Fruit fly (Drosophila melanogaster) whole organism, prepupa: Measurements from ENCODE around the gene CG11964.
A peak's percentile ranks its signal among the peaks of the same experiment; 100 is the strongest.

ENCODE experiments used
- Blimp-1 ChIP-seq: fragments of 200-800 bp; sonication (Bioruptor generic); optimal IDR thresholded peaks from 3 replicates; lab custom pipeline; 2017; ENCODE audit warnings: missing biosample characterization, missing genetic modification characterization, mild to moderate bottlenecking, moderate library complexity, missing genetic modification reagents
- CG10631 ChIP-seq: fragments of 200-800 bp; sonication (Bioruptor generic); optimal IDR thresholded peaks from 2 replicates; lab custom pipeline; 2016; ENCODE audit warnings: missing biosample characterization, missing genetic modification characterization
- CG11294 ChIP-seq: fragments of 200-800 bp; sonication (Bioruptor generic); IDR thresholded peaks from 2 replicates; pipeline ENCODE4 v1.3.6; 2022; ENCODE audit warnings: missing biosample characterization, missing genetic modification characterization
- CG11762 ChIP-seq: fragments of 200-800 bp; sonication (Bioruptor generic); optimal IDR thresholded peaks from 3 replicates; lab custom pipeline; 2016; ENCODE audit warnings: missing biosample characterization, missing genetic modification characterization; ENCODE audit not compliant: insufficient read depth
- CG11902 ChIP-seq: fragments of 200-800 bp; sonication (Bioruptor generic); optimal IDR thresholded peaks from 3 replicates; lab custom pipeline; 2016; ENCODE audit warnings: missing biosample characterization, missing genetic modification characterization
- CG15336 ChIP-seq: fragments of 200-800 bp; sonication (Bioruptor generic); IDR thresholded peaks from 2 replicates; pipeline ENCODE4 v1.3.6; 2022; ENCODE audit warnings: missing biosample characterization, missing genetic modification characterization
- CG1621 ChIP-seq: fragments of 200-800 bp; sonication (Bioruptor generic); optimal IDR thresholded peaks from 3 replicates; lab custom pipeline; 2018; ENCODE audit warnings: missing biosample characterization, mild to moderate bottlenecking, missing genetic modification characterization
- CG16779 ChIP-seq: fragments of 200-800 bp; sonication (Bioruptor generic); optimal IDR thresholded peaks from 3 replicates; lab custom pipeline; 2017; ENCODE audit warnings: missing biosample characterization, mild to moderate bottlenecking, missing genetic modification characterization
- CG3032 ChIP-seq: fragments of 200-800 bp; optimal IDR thresholded peaks from 2 replicates; lab custom pipeline; 2019; ENCODE audit warnings: missing biosample characterization, mild to moderate bottlenecking, missing genetic modification characterization, moderate library complexity
- CG32006 ChIP-seq: fragments of 200-800 bp; sonication (Bioruptor generic); optimal IDR thresholded peaks from 3 replicates; lab custom pipeline; 2017; ENCODE audit warnings: missing biosample characterization, mild to moderate bottlenecking, missing genetic modification characterization
- CG34406 ChIP-seq: fragments of 200-800 bp; sonication (Bioruptor generic); optimal IDR thresholded peaks from 3 replicates; lab custom pipeline; 2016; ENCODE audit warnings: missing biosample characterization, missing genetic modification characterization
- CG3919 ChIP-seq: fragments of 200-800 bp; sonication (Bioruptor generic); optimal IDR thresholded peaks from 3 replicates; lab custom pipeline; 2016; ENCODE audit warnings: missing biosample characterization, missing genetic modification characterization
- CG4318 ChIP-seq: fragments of 200-800 bp; sonication (Bioruptor generic); optimal IDR thresholded peaks from 3 replicates; lab custom pipeline; 2017; ENCODE audit warnings: missing biosample characterization, mild to moderate bottlenecking, missing genetic modification characterization
- CG6163 ChIP-seq: fragments of 200-800 bp; sonication (Bioruptor generic); IDR thresholded peaks from 3 replicates; pipeline ENCODE4 v1.3.6; 2022; ENCODE audit warnings: missing biosample characterization, missing genetic modification characterization
- CG6276 ChIP-seq: fragments of 200-800 bp; sonication (Bioruptor generic); optimal IDR thresholded peaks from 2 replicates; lab custom pipeline; 2017; ENCODE audit warnings: missing biosample characterization, mild to moderate bottlenecking, missing genetic modification characterization
- CG6808 ChIP-seq: fragments of 200-800 bp; sonication (Bioruptor generic); optimal IDR thresholded peaks from 3 replicates; lab custom pipeline; 2017; ENCODE audit warnings: missing biosample characterization, missing genetic modification characterization, mild to moderate bottlenecking, moderate library complexity, missing genetic modification reagents
- CG6854 ChIP-seq: fragments of 200-800 bp; sonication (Bioruptor generic); optimal IDR thresholded peaks from 2 replicates; lab custom pipeline; 2017; ENCODE audit warnings: missing biosample characterization, mild to moderate bottlenecking, missing genetic modification characterization
- CG7368 ChIP-seq: fragments of 200-800 bp; sonication (Bioruptor generic); optimal IDR thresholded peaks from 3 replicates; lab custom pipeline; 2016; ENCODE audit warnings: missing biosample characterization, missing genetic modification characterization
- CG8119 ChIP-seq: fragments of 200-800 bp; sonication (Bioruptor generic); IDR thresholded peaks from 3 replicates; pipeline ENCODE4 v1.3.6; 2022; ENCODE audit warnings: missing biosample characterization, missing genetic modification characterization
- CG8319 ChIP-seq: fragments of 200-800 bp; sonication (Bioruptor generic); optimal IDR thresholded peaks from 3 replicates; lab custom pipeline; 2016; ENCODE audit warnings: missing biosample characterization, missing genetic modification characterization
- CG8632 ChIP-seq: fragments of 200-800 bp; sonication (Bioruptor generic); optimal IDR thresholded peaks from 3 replicates; lab custom pipeline; 2016; ENCODE audit warnings: missing biosample characterization, missing genetic modification characterization
- Eip78C ChIP-seq: fragments of 200-800 bp; sonication (Bioruptor generic); peaks from one replicate; lab custom pipeline; 2016; ENCODE audit warnings: missing biosample characterization, missing genetic modification characterization
- Eip93F ChIP-seq: fragments of 200-800 bp; sonication (Bioruptor generic); optimal IDR thresholded peaks from 2 replicates; lab custom pipeline; 2016; ENCODE audit warnings: missing biosample characterization, mild to moderate bottlenecking, missing genetic modification characterization
- Ets21C ChIP-seq: fragments of 200-800 bp; sonication (Bioruptor generic); optimal IDR thresholded peaks from 3 replicates; lab custom pipeline; 2016; ENCODE audit warnings: missing biosample characterization, missing genetic modification characterization
- Gug ChIP-seq: fragments of 200-800 bp; sonication (Bioruptor generic); IDR thresholded peaks from 2 replicates; pipeline ENCODE4 v1.3.6; 2022; ENCODE audit warnings: missing biosample characterization, missing genetic modification characterization
- Hr38 ChIP-seq: sonication (Bioruptor generic); optimal IDR thresholded peaks from 2 replicates; lab custom pipeline; 2016; ENCODE audit warnings: missing biosample characterization, missing genetic modification characterization
- Hr39 ChIP-seq: fragments of 200-800 bp; sonication (Bioruptor generic); optimal IDR thresholded peaks from 2 replicates; lab custom pipeline; 2016; ENCODE audit warnings: missing biosample characterization, missing genetic modification characterization
- Hr4 ChIP-seq: fragments of 200-800 bp; sonication (Bioruptor generic); optimal IDR thresholded peaks from 3 replicates; lab custom pipeline; 2016; ENCODE audit warnings: missing biosample characterization, missing genetic modification characterization
- Lpt ChIP-seq: fragments of 200-800 bp; sonication (Bioruptor generic); optimal IDR thresholded peaks from 3 replicates; lab custom pipeline; 2016; ENCODE audit warnings: missing biosample characterization, missing genetic modification characterization
- Met ChIP-seq: fragments of 200-800 bp; sonication (Bioruptor generic); optimal IDR thresholded peaks from 3 replicates; lab custom pipeline; 2016; ENCODE audit warnings: missing biosample characterization, missing genetic modification characterization
- OdsH ChIP-seq: fragments of 200-800 bp; sonication (Bioruptor generic); optimal IDR thresholded peaks from 3 replicates; lab custom pipeline; 2016; ENCODE audit warnings: missing biosample characterization, missing genetic modification characterization
- Smox ChIP-seq: fragments of 200-800 bp; sonication (Bioruptor generic); optimal IDR thresholded peaks from 3 replicates; lab custom pipeline; 2016; ENCODE audit warnings: missing biosample characterization, missing genetic modification characterization
- Sox102F ChIP-seq: fragments of 200-800 bp; sonication (Bioruptor generic); optimal IDR thresholded peaks from 2 replicates; lab custom pipeline; 2016; ENCODE audit warnings: missing biosample characterization, mild to moderate bottlenecking, missing genetic modification characterization
- Sox15 ChIP-seq: fragments of 200-800 bp; sonication (Bioruptor generic); optimal IDR thresholded peaks from 3 replicates; lab custom pipeline; 2016; ENCODE audit warnings: missing biosample characterization, missing genetic modification characterization
- achi ChIP-seq: fragments of 200-800 bp; sonication (Bioruptor generic); optimal IDR thresholded peaks from 3 replicates; lab custom pipeline; 2016; ENCODE audit warnings: missing biosample characterization, missing genetic modification characterization
- acj6 ChIP-seq: fragments of 200-800 bp; sonication (Bioruptor generic); optimal IDR thresholded peaks from 3 replicates; lab custom pipeline; 2016; ENCODE audit warnings: missing biosample characterization, missing genetic modification characterization
- cyc ChIP-seq: fragments of 200-800 bp; sonication (Bioruptor generic); optimal IDR thresholded peaks from 3 replicates; lab custom pipeline; 2016; ENCODE audit warnings: missing biosample characterization, missing genetic modification characterization
- dac ChIP-seq: fragments of 200-800 bp; sonication (Bioruptor generic); optimal IDR thresholded peaks from 2 replicates; lab custom pipeline; 2017; ENCODE audit warnings: missing biosample characterization, mild to moderate bottlenecking, missing genetic modification characterization
- dsx ChIP-seq: fragments of 200-800 bp; optimal IDR thresholded peaks from 3 replicates; lab custom pipeline; 2019; ENCODE audit warnings: missing biosample characterization, mild to moderate bottlenecking, missing genetic modification characterization, moderate library complexity; ENCODE audit not compliant: poor library complexity, severe bottlenecking
- eg ChIP-seq: fragments of 200-800 bp; sonication (Bioruptor generic); IDR thresholded peaks from 3 replicates; pipeline ENCODE4 v1.3.6; 2022; ENCODE audit warnings: missing biosample characterization, missing genetic modification characterization
- esn ChIP-seq: fragments of 200-800 bp; sonication (Bioruptor generic); optimal IDR thresholded peaks from 2 replicates; lab custom pipeline; 2016; ENCODE audit warnings: missing biosample characterization, mild to moderate bottlenecking, missing genetic modification characterization, moderate library complexity
- fd59A ChIP-seq: fragments of 200-800 bp; sonication (Bioruptor generic); optimal IDR thresholded peaks from 2 replicates; lab custom pipeline; 2017; ENCODE audit warnings: missing biosample characterization, mild to moderate bottlenecking, missing genetic modification characterization, missing genetic modification reagents
- fd85E ChIP-seq: fragments of 200-800 bp; sonication (Bioruptor generic); optimal IDR thresholded peaks from 3 replicates; lab custom pipeline; 2016; ENCODE audit warnings: missing biosample characterization, missing genetic modification characterization
- fkh ChIP-seq: fragments of 200-800 bp; sonication (Bioruptor generic); optimal IDR thresholded peaks from 3 replicates; lab custom pipeline; 2017; ENCODE audit warnings: missing biosample characterization, mild to moderate bottlenecking, missing genetic modification characterization, moderate library complexity
- lz ChIP-seq: fragments of 200-800 bp; sonication (Bioruptor generic); optimal IDR thresholded peaks from 3 replicates; lab custom pipeline; 2016; ENCODE audit warnings: missing biosample characterization, missing genetic modification characterization
- net ChIP-seq: fragments of 200-800 bp; sonication (Bioruptor generic); optimal IDR thresholded peaks from 3 replicates; lab custom pipeline; 2016; ENCODE audit warnings: missing biosample characterization, missing genetic modification characterization
- pdm3 ChIP-seq: fragments of 200-800 bp; sonication (Bioruptor generic); optimal IDR thresholded peaks from 3 replicates; lab custom pipeline; 2016; ENCODE audit warnings: missing biosample characterization, missing genetic modification characterization
- salr ChIP-seq, 2 experiments: fragments of 200-800 bp; sonication (Bioruptor generic); optimal IDR thresholded peaks; 3 replicates each; lab custom pipeline; 2016 to 2018; ENCODE audit warnings: missing biosample characterization in 2 of 2, missing genetic modification characterization in 2 of 2, mild to moderate bottlenecking in 1 of 2
- ss ChIP-seq, 2 experiments: fragments of 200-800 bp; sonication (Bioruptor generic); optimal IDR thresholded peaks; 2 replicates in 1 of 2; 3 replicates in 1 of 2; lab custom pipeline; 2017 to 2018; ENCODE audit warnings: mild to moderate bottlenecking in 2 of 2, missing biosample characterization in 2 of 2, missing genetic modification characterization in 2 of 2, moderate library complexity in 1 of 2
- topi ChIP-seq: fragments of 200-800 bp; sonication (Bioruptor generic); optimal IDR thresholded peaks from 3 replicates; lab custom pipeline; 2016; ENCODE audit warnings: missing biosample characterization, missing genetic modification characterization

CG11964 gene

dm6 chr3R:8945502-8946324 lies 893 bp upstream of the CG11964 start:
- peak; percentile 95 for TF ChIP-seq CG32006
- TF ChIP-seq fd85E, result peak; percentile 59
- TF ChIP-seq dac (GFP tag; lab: Kevin White, UChicago), result peak; percentile 88
- peak; percentile 90 for TF ChIP-seq OdsH (GFP tag; lab: Kevin White, UChicago)
- peak; percentile 80 for TF ChIP-seq CG7368
- peak; percentile 91 for TF ChIP-seq CG6808
- TF ChIP-seq Hr4, result peak; percentile 88
- peak; percentile 88 for TF ChIP-seq pdm3 (GFP tag; lab: Kevin White, UChicago)
- peak; percentile 84 for TF ChIP-seq lz
- peak; percentile 79 for TF ChIP-seq Sox15 (GFP tag; lab: Kevin White, UChicago)
- TF ChIP-seq Met (GFP tag; lab: Kevin White, UChicago), result peak; percentile 91
- TF ChIP-seq Hr39 (GFP tag; lab: Kevin White, UChicago), result peak; percentile 66
- TF ChIP-seq eg (GFP tag; lab: Robert Waterston, UW), result peak; percentile 91
- peak; percentile 98 for TF ChIP-seq Eip78C (GFP tag; lab: Kevin White, UChicago)
- peak; percentile 93 for TF ChIP-seq Sox102F (GFP tag; lab: Kevin White, UChicago)
- peak; percentile 91 for TF ChIP-seq topi (GFP tag; lab: Kevin White, UChicago)
- peak; percentile 89 to 92 for TF ChIP-seq ss (GFP tag; optimal IDR thresholded peaks at IDR 0.05; lab: Kevin White, UChicago)
- TF ChIP-seq CG3919 (GFP tag; lab: Kevin White, UChicago), result peak; percentile 92
- TF ChIP-seq achi, result peak; percentile 94
- peak; percentile 84 for TF ChIP-seq fd59A (GFP tag; lab: Kevin White, UChicago)
- peak; percentile 81 for TF ChIP-seq Eip93F
- TF ChIP-seq Ets21C (GFP tag; lab: Kevin White, UChicago), result peak; percentile 71
- TF ChIP-seq Blimp-1 (GFP tag; lab: Kevin White, UChicago), result peak; percentile 78
- peak; percentile 43 for TF ChIP-seq fkh (GFP tag; lab: Kevin White, UChicago)
- TF ChIP-seq CG11762 (GFP tag; lab: Kevin White, UChicago), result peak; percentile 75
- peak; percentile 90 for TF ChIP-seq dsx (GFP tag; lab: Kevin White, UChicago)
- TF ChIP-seq CG11902 (GFP tag; lab: Kevin White, UChicago), result peak; percentile 86
- peak; percentile 77 for TF ChIP-seq Lpt (GFP tag; lab: Kevin White, UChicago)
- peak; percentile 79 for TF ChIP-seq CG16779 (tag; lab: Kevin White, UChicago)
- peak; percentile 89 for TF ChIP-seq Smox (GFP tag; lab: Kevin White, UChicago)
- peak; percentile 93 for TF ChIP-seq net (GFP tag; lab: Kevin White, UChicago)
- TF ChIP-seq CG8119 (GFP tag; lab: Robert Waterston, UW), result peak; percentile 96
- TF ChIP-seq CG4318, result peak; percentile 84
- TF ChIP-seq CG8632, result peak; percentile 93
- peak; percentile 80 for TF ChIP-seq cyc (GFP tag; lab: Kevin White, UChicago)
- no peak for TF ChIP-seq Hr38 (GFP tag; lab: Kevin White, UChicago)
- peak; percentile 90 for TF ChIP-seq CG10631 (GFP tag; lab: Kevin White, UChicago)
- peak; percentile 94 for TF ChIP-seq CG34406 (GFP tag; lab: Kevin White, UChicago)
- TF ChIP-seq esn (GFP tag; lab: Kevin White, UChicago), result peak; percentile 93
- peak; percentile 89 for TF ChIP-seq acj6 (GFP tag; lab: Kevin White, UChicago)
- TF ChIP-seq CG8319 (GFP tag; lab: Kevin White, UChicago), result peak; percentile 55
- TF ChIP-seq CG15336 (GFP tag; lab: Robert Waterston, UW), result peak; percentile 96
- TF ChIP-seq CG3032 (tag; lab: Kevin White, UChicago), result peak; percentile 87
- peak; percentile 20 to 89 for TF ChIP-seq salr (GFP tag; optimal IDR thresholded peaks at IDR 0.05; lab: Kevin White, UChicago)
- peak; percentile 80 for TF ChIP-seq CG6854
- TF ChIP-seq CG6276 (GFP tag; lab: Kevin White, UChicago), result peak; percentile 91
- TF ChIP-seq CG11294, result peak; percentile 59
- peak; percentile 74 for TF ChIP-seq CG1621 (tag; lab: Kevin White, UChicago)
- TF ChIP-seq CG6163 (GFP tag; lab: Robert Waterston, UW), result peak; percentile 83
- TF ChIP-seq Gug (GFP tag; lab: Robert Waterston, UW), result peak; percentile 72
